Worm (Caenorhabditis elegans): ENCODE results near the gene trp-2.

DNA sequence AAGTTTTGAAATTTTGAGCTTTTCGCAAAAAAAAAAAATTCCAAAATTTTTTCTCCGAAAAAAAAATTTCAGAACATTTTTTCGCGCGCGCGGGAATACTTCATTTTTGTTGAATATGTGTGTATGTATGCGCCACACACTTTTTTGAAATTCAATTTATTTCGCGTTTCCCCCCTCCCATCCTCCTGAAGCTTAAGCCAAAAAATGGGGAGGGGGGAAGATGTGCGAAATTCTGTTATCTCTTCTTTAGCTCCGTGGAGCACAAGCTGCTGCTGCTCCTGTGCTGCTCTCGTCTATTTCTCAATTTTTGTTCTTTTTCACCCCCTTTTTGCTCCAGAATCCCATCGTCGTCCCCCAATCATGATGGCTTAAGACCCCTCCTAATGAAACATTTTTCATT lies 2.1 kb upstream of the trp-2 start:
- TF ChIP-seq mep-1 (tag; optimal IDR thresholded peaks at IDR 0.05) = no peak
- TF ChIP-seq ces-1 (GFP tag; optimal IDR thresholded peaks at IDR 0.05) = peak; percentile 68
- TF ChIP-seq mdl-1 (tag; optimal IDR thresholded peaks at IDR 0.05) = no peak
- TF ChIP-seq nhr-102 (tag; optimal IDR thresholded peaks at IDR 0.05) = no peak
- TF ChIP-seq lin-13 (GFP tag; optimal IDR thresholded peaks at IDR 0.05) = no peak
- no peak for TF ChIP-seq mxl-2 (GFP tag; conservative IDR thresholded peaks at IDR 0.05)
- TF ChIP-seq fos-1 (tag; optimal IDR thresholded peaks at IDR 0.05) = no peak
- no peak for TF ChIP-seq nhr-11 (tag; optimal IDR thresholded peaks at IDR 0.05)
- TF ChIP-seq mxl-3 (GFP tag; optimal IDR thresholded peaks at IDR 0.05) = no peak
- peak; percentile 32; the same call in 1 of the 2 replicates for TF ChIP-seq ctbp-1 (GFP tag; IDR thresholded peaks at IDR 0.05)
- no peak for TF ChIP-seq nhr-111 (GFP tag; optimal IDR thresholded peaks at IDR 0.05)
- TF ChIP-seq ceh-20 (GFP tag; IDR thresholded peaks at IDR 0.05) = no peak
- TF ChIP-seq nhr-77 (tag; optimal IDR thresholded peaks at IDR 0.05) = no peak
